Fruit fly (Drosophila melanogaster) whole organism, prepupa: Measurements from ENCODE around the gene CG43897.

Experiments used
- CG10631 ChIP-seq: fragments of 200-800 bp; sonication (Bioruptor generic); optimal IDR thresholded peaks from 2 replicates; lab custom pipeline; 2016; ENCODE audit warnings: missing biosample characterization, missing genetic modification characterization
- CG10669 ChIP-seq: fragments of 200-800 bp; sonication (Bioruptor generic); optimal IDR thresholded peaks from 3 replicates; lab custom pipeline; 2018; ENCODE audit warnings: missing biosample characterization, mild to moderate bottlenecking, missing genetic modification characterization, moderate library complexity
- CG11294 ChIP-seq: fragments of 200-800 bp; sonication (Bioruptor generic); IDR thresholded peaks from 2 replicates; pipeline ENCODE4 v1.3.6; 2022; ENCODE audit warnings: missing biosample characterization, missing genetic modification characterization
- CG15336 ChIP-seq: fragments of 200-800 bp; sonication (Bioruptor generic); IDR thresholded peaks from 2 replicates; pipeline ENCODE4 v1.3.6; 2022; ENCODE audit warnings: missing biosample characterization, missing genetic modification characterization
- CG16779 ChIP-seq: fragments of 200-800 bp; sonication (Bioruptor generic); optimal IDR thresholded peaks from 3 replicates; lab custom pipeline; 2017; ENCODE audit warnings: missing biosample characterization, mild to moderate bottlenecking, missing genetic modification characterization
- CG3032 ChIP-seq: fragments of 200-800 bp; optimal IDR thresholded peaks from 2 replicates; lab custom pipeline; 2019; ENCODE audit warnings: missing biosample characterization, mild to moderate bottlenecking, missing genetic modification characterization, moderate library complexity
- CG32006 ChIP-seq: fragments of 200-800 bp; sonication (Bioruptor generic); optimal IDR thresholded peaks from 3 replicates; lab custom pipeline; 2017; ENCODE audit warnings: missing biosample characterization, mild to moderate bottlenecking, missing genetic modification characterization
- CG3919 ChIP-seq: fragments of 200-800 bp; sonication (Bioruptor generic); optimal IDR thresholded peaks from 3 replicates; lab custom pipeline; 2016; ENCODE audit warnings: missing biosample characterization, missing genetic modification characterization
- CG4318 ChIP-seq: fragments of 200-800 bp; sonication (Bioruptor generic); optimal IDR thresholded peaks from 3 replicates; lab custom pipeline; 2017; ENCODE audit warnings: missing biosample characterization, mild to moderate bottlenecking, missing genetic modification characterization
- CG6163 ChIP-seq: fragments of 200-800 bp; sonication (Bioruptor generic); IDR thresholded peaks from 3 replicates; pipeline ENCODE4 v1.3.6; 2022; ENCODE audit warnings: missing biosample characterization, missing genetic modification characterization
- CG6808 ChIP-seq: fragments of 200-800 bp; sonication (Bioruptor generic); optimal IDR thresholded peaks from 3 replicates; lab custom pipeline; 2017; ENCODE audit warnings: missing biosample characterization, missing genetic modification characterization, mild to moderate bottlenecking, moderate library complexity, missing genetic modification reagents
- CG6854 ChIP-seq: fragments of 200-800 bp; sonication (Bioruptor generic); optimal IDR thresholded peaks from 2 replicates; lab custom pipeline; 2017; ENCODE audit warnings: missing biosample characterization, mild to moderate bottlenecking, missing genetic modification characterization
- CG7368 ChIP-seq: fragments of 200-800 bp; sonication (Bioruptor generic); optimal IDR thresholded peaks from 3 replicates; lab custom pipeline; 2016; ENCODE audit warnings: missing biosample characterization, missing genetic modification characterization
- CG8119 ChIP-seq: fragments of 200-800 bp; sonication (Bioruptor generic); IDR thresholded peaks from 3 replicates; pipeline ENCODE4 v1.3.6; 2022; ENCODE audit warnings: missing biosample characterization, missing genetic modification characterization
- CG8319 ChIP-seq: fragments of 200-800 bp; sonication (Bioruptor generic); optimal IDR thresholded peaks from 3 replicates; lab custom pipeline; 2016; ENCODE audit warnings: missing biosample characterization, missing genetic modification characterization
- CG8632 ChIP-seq: fragments of 200-800 bp; sonication (Bioruptor generic); optimal IDR thresholded peaks from 3 replicates; lab custom pipeline; 2016; ENCODE audit warnings: missing biosample characterization, missing genetic modification characterization
- CG9139 ChIP-seq: fragments of 200-800 bp; sonication (Bioruptor generic); optimal IDR thresholded peaks from 3 replicates; lab custom pipeline; 2017; ENCODE audit warnings: missing biosample characterization, mild to moderate bottlenecking, missing genetic modification characterization
- Eip75B ChIP-seq: fragments of 200-800 bp; sonication (Bioruptor generic); optimal IDR thresholded peaks from 3 replicates; lab custom pipeline; 2016; ENCODE audit warnings: missing biosample characterization, missing genetic modification characterization
- Eip78C ChIP-seq: fragments of 200-800 bp; sonication (Bioruptor generic); peaks from one replicate; lab custom pipeline; 2016; ENCODE audit warnings: missing biosample characterization, missing genetic modification characterization
- Eip93F ChIP-seq: fragments of 200-800 bp; sonication (Bioruptor generic); optimal IDR thresholded peaks from 2 replicates; lab custom pipeline; 2016; ENCODE audit warnings: missing biosample characterization, mild to moderate bottlenecking, missing genetic modification characterization
- Ets21C ChIP-seq: fragments of 200-800 bp; sonication (Bioruptor generic); optimal IDR thresholded peaks from 3 replicates; lab custom pipeline; 2016; ENCODE audit warnings: missing biosample characterization, missing genetic modification characterization
- Ets96B ChIP-seq: fragments of 200-800 bp; optimal IDR thresholded peaks from 2 replicates; lab custom pipeline; 2019; ENCODE audit warnings: missing biosample characterization, mild to moderate bottlenecking, missing genetic modification characterization, moderate library complexity
- Hr38 ChIP-seq: sonication (Bioruptor generic); optimal IDR thresholded peaks from 2 replicates; lab custom pipeline; 2016; ENCODE audit warnings: missing biosample characterization, missing genetic modification characterization
- Hr39 ChIP-seq: fragments of 200-800 bp; sonication (Bioruptor generic); optimal IDR thresholded peaks from 2 replicates; lab custom pipeline; 2016; ENCODE audit warnings: missing biosample characterization, missing genetic modification characterization
- Lpt ChIP-seq: fragments of 200-800 bp; sonication (Bioruptor generic); optimal IDR thresholded peaks from 3 replicates; lab custom pipeline; 2016; ENCODE audit warnings: missing biosample characterization, missing genetic modification characterization
- OdsH ChIP-seq: fragments of 200-800 bp; sonication (Bioruptor generic); optimal IDR thresholded peaks from 3 replicates; lab custom pipeline; 2016; ENCODE audit warnings: missing biosample characterization, missing genetic modification characterization
- Smox ChIP-seq: fragments of 200-800 bp; sonication (Bioruptor generic); optimal IDR thresholded peaks from 3 replicates; lab custom pipeline; 2016; ENCODE audit warnings: missing biosample characterization, missing genetic modification characterization
- Sox14 ChIP-seq: fragments of 200-800 bp; sonication (Bioruptor generic); optimal IDR thresholded peaks from 3 replicates; lab custom pipeline; 2016; ENCODE audit warnings: missing biosample characterization, missing genetic modification characterization
- Sox15 ChIP-seq: fragments of 200-800 bp; sonication (Bioruptor generic); optimal IDR thresholded peaks from 3 replicates; lab custom pipeline; 2016; ENCODE audit warnings: missing biosample characterization, missing genetic modification characterization
- acj6 ChIP-seq: fragments of 200-800 bp; sonication (Bioruptor generic); optimal IDR thresholded peaks from 3 replicates; lab custom pipeline; 2016; ENCODE audit warnings: missing biosample characterization, missing genetic modification characterization
- cyc ChIP-seq: fragments of 200-800 bp; sonication (Bioruptor generic); optimal IDR thresholded peaks from 3 replicates; lab custom pipeline; 2016; ENCODE audit warnings: missing biosample characterization, missing genetic modification characterization
- dac ChIP-seq: fragments of 200-800 bp; sonication (Bioruptor generic); optimal IDR thresholded peaks from 2 replicates; lab custom pipeline; 2017; ENCODE audit warnings: missing biosample characterization, mild to moderate bottlenecking, missing genetic modification characterization
- dsx ChIP-seq: fragments of 200-800 bp; optimal IDR thresholded peaks from 3 replicates; lab custom pipeline; 2019; ENCODE audit warnings: missing biosample characterization, mild to moderate bottlenecking, missing genetic modification characterization, moderate library complexity; ENCODE audit not compliant: poor library complexity, severe bottlenecking
- eg ChIP-seq: fragments of 200-800 bp; sonication (Bioruptor generic); IDR thresholded peaks from 3 replicates; pipeline ENCODE4 v1.3.6; 2022; ENCODE audit warnings: missing biosample characterization, missing genetic modification characterization
- esn ChIP-seq: fragments of 200-800 bp; sonication (Bioruptor generic); optimal IDR thresholded peaks from 2 replicates; lab custom pipeline; 2016; ENCODE audit warnings: missing biosample characterization, mild to moderate bottlenecking, missing genetic modification characterization, moderate library complexity
- fd59A ChIP-seq: fragments of 200-800 bp; sonication (Bioruptor generic); optimal IDR thresholded peaks from 2 replicates; lab custom pipeline; 2017; ENCODE audit warnings: missing biosample characterization, mild to moderate bottlenecking, missing genetic modification characterization, missing genetic modification reagents
- fd85E ChIP-seq: fragments of 200-800 bp; sonication (Bioruptor generic); optimal IDR thresholded peaks from 3 replicates; lab custom pipeline; 2016; ENCODE audit warnings: missing biosample characterization, missing genetic modification characterization
- lz ChIP-seq: fragments of 200-800 bp; sonication (Bioruptor generic); optimal IDR thresholded peaks from 3 replicates; lab custom pipeline; 2016; ENCODE audit warnings: missing biosample characterization, missing genetic modification characterization
- net ChIP-seq: fragments of 200-800 bp; sonication (Bioruptor generic); optimal IDR thresholded peaks from 3 replicates; lab custom pipeline; 2016; ENCODE audit warnings: missing biosample characterization, missing genetic modification characterization
- pdm3 ChIP-seq: fragments of 200-800 bp; sonication (Bioruptor generic); optimal IDR thresholded peaks from 3 replicates; lab custom pipeline; 2016; ENCODE audit warnings: missing biosample characterization, missing genetic modification characterization
- salr ChIP-seq, 2 experiments: fragments of 200-800 bp; sonication (Bioruptor generic); optimal IDR thresholded peaks; 3 replicates each; lab custom pipeline; 2016 to 2018; ENCODE audit warnings: missing biosample characterization in 2 of 2, missing genetic modification characterization in 2 of 2, mild to moderate bottlenecking in 1 of 2
- spab ChIP-seq: fragments of 200-800 bp; sonication (Bioruptor generic); optimal IDR thresholded peaks from 2 replicates; lab custom pipeline; 2017; ENCODE audit warnings: missing biosample characterization, mild to moderate bottlenecking, missing genetic modification characterization, missing genetic modification reagents
- ss ChIP-seq, 2 experiments: fragments of 200-800 bp; sonication (Bioruptor generic); optimal IDR thresholded peaks; 2 replicates in 1 of 2; 3 replicates in 1 of 2; lab custom pipeline; 2017 to 2018; ENCODE audit warnings: mild to moderate bottlenecking in 2 of 2, missing biosample characterization in 2 of 2, missing genetic modification characterization in 2 of 2, moderate library complexity in 1 of 2
- vri ChIP-seq: fragments of 200-800 bp; sonication (Bioruptor generic); optimal IDR thresholded peaks from 3 replicates; lab custom pipeline; 2016; ENCODE audit warnings: missing biosample characterization, mild to moderate bottlenecking, missing genetic modification characterization

Gene CG43897

dm6 chr3L:9848744-9849143 is 35.1 kb downstream of the CG43897 start (continued):
- TF ChIP-seq CG3919 (peak; percentile 58), CG6808 (peak; percentile 91), salr (GFP tag; optimal IDR thresholded peaks at IDR 0.05; lab: Kevin White, UChicago) (peak; percentile 27 to 67), dsx (GFP tag; lab: Kevin White, UChicago) (peak; percentile 66), CG16779 (tag; lab: Kevin White, UChicago) (peak; percentile 83), Hr39 (no peak), CG6854 (GFP tag; lab: Kevin White, UChicago) (no peak), CG8632 (GFP tag; lab: Kevin White, UChicago) (peak; percentile 46), net (GFP tag; lab: Kevin White, UChicago) (peak; percentile 67), spab (GFP tag; lab: Kevin White, UChicago) (peak; percentile 73), CG32006 (peak; percentile 55), esn (no peak), OdsH (GFP tag; lab: Kevin White, UChicago) (peak; percentile 41), Sox14 (peak; percentile 34), CG8119 (GFP tag; lab: Robert Waterston, UW) (peak; percentile 84), ss (GFP tag; optimal IDR thresholded peaks at IDR 0.05; lab: Kevin White, UChicago) (peak; percentile 90 to 91), Ets96B (tag; lab: Kevin White, UChicago) (peak; percentile 75)

- no peak for TF ChIP-seq cyc (GFP tag; lab: Kevin White, UChicago)
- no peak for TF ChIP-seq Hr38 (GFP tag; lab: Kevin White, UChicago)
- no peak for TF ChIP-seq fd59A (GFP tag; lab: Kevin White, UChicago)
- TF ChIP-seq esn: no peak
- TF ChIP-seq CG11294 (GFP tag; lab: Robert Waterston, UW): no peak
- TF ChIP-seq CG15336 (GFP tag; lab: Robert Waterston, UW): no peak
- no peak for TF ChIP-seq CG3032 (tag; lab: Kevin White, UChicago)
- no peak for TF ChIP-seq CG6854 (GFP tag; lab: Kevin White, UChicago)
- TF ChIP-seq pdm3: no peak
- TF ChIP-seq CG8319: no peak
- TF ChIP-seq CG4318: no peak
- TF ChIP-seq Ets96B (tag; lab: Kevin White, UChicago): no peak
Observed at dm6 chr3L:9850114-9850513, 36.5 kb downstream of the CG43897 start.

- TF ChIP-seq OdsH (GFP tag; lab: Kevin White, UChicago) (peak; percentile 8), CG6808 (no peak), cyc (GFP tag; lab: Kevin White, UChicago) (no peak), dac (no peak), CG8319 (no peak), Eip93F (GFP tag; lab: Kevin White, UChicago) (no peak), CG8119 (GFP tag; lab: Robert Waterston, UW) (no peak), CG10631 (peak; percentile 25), CG8632 (GFP tag; lab: Kevin White, UChicago) (no peak), pdm3 (peak; percentile 19), CG6163 (no peak), salr (GFP tag; optimal IDR thresholded peaks at IDR 0.05; lab: Kevin White, UChicago) (no peak), CG10669 (GFP tag; lab: Kevin White, UChicago) (no peak), Eip75B (GFP tag; lab: Kevin White, UChicago) (no peak), CG15336 (GFP tag; lab: Robert Waterston, UW) (no peak), Ets21C (GFP tag; lab: Kevin White, UChicago) (no peak), fd85E (GFP tag; lab: Kevin White, UChicago) (no peak), Smox (GFP tag; lab: Kevin White, UChicago) (no peak), Lpt (GFP tag; lab: Kevin White, UChicago) (no peak), CG11294 (GFP tag; lab: Robert Waterston, UW) (no peak), ss (GFP tag; optimal IDR thresholded peaks at IDR 0.05; lab: Kevin White, UChicago) (no peak), CG7368 (no peak), CG6854 (GFP tag; lab: Kevin White, UChicago) (no peak), acj6 (GFP tag; lab: Kevin White, UChicago) (no peak), Sox15 (GFP tag; lab: Kevin White, UChicago) (no peak), eg (GFP tag; lab: Robert Waterston, UW) (no peak), dsx (GFP tag; lab: Kevin White, UChicago) (no peak), CG3032 (tag; lab: Kevin White, UChicago) (peak; percentile 5), vri (no peak), lz (GFP tag; lab: Kevin White, UChicago) (no peak), Hr38 (GFP tag; lab: Kevin White, UChicago) (no peak), Sox14 (peak; percentile 3), CG32006 (no peak), Ets96B (tag; lab: Kevin White, UChicago) (peak; percentile 0), Eip78C (peak; percentile 56), CG9139 (no peak)
Observed at dm6 chr3L:9851000-9851671, 37.5 kb downstream of the CG43897 start.
